Worm (Caenorhabditis elegans): ENCODE measurements around the gene ZK721.3.

Gene ZK721.3

DNA sequence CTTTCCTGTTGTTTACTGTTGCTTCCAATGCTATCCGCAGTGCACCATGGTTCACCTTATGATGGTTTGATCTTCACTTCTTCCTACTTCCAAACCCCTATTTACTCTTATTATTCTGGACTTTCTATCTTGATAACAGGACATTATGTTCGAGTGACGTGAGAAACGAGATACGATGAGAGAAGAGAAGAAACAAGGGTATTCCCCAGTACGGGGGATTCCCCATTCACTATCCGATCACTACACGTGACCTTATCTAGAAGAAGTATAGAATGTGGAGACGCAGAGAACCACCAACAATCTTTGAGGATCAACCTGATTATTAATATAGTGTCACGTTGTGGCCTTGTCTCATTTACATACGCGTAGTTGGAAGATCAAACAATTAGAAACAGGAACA is 31.8 kb upstream of the ZK721.3 start:
- no peak for TF ChIP-seq snpc-4 (tag; optimal IDR thresholded peaks at IDR 0.05)
- no peak for TF ChIP-seq elt-2 (tag; optimal IDR thresholded peaks at IDR 0.05)
- no peak for TF ChIP-seq unc-39 (tag; optimal IDR thresholded peaks at IDR 0.05)
- TF ChIP-seq nhr-11 (tag; optimal IDR thresholded peaks at IDR 0.05) = no peak
- TF ChIP-seq ceh-28 (tag; optimal IDR thresholded peaks at IDR 0.05) = no peak
- TF ChIP-seq nhr-77 (tag; optimal IDR thresholded peaks at IDR 0.05) = no peak
- no peak for TF ChIP-seq aly-2 (tag; optimal IDR thresholded peaks at IDR 0.05)
- no peak for TF ChIP-seq daf-12 (tag; optimal IDR thresholded peaks at IDR 0.05)
- no peak for TF ChIP-seq eor-1 (tag; optimal IDR thresholded peaks at IDR 0.05)
- no peak for TF ChIP-seq nhr-67 (tag; optimal IDR thresholded peaks at IDR 0.05)
- TF ChIP-seq elt-3 (tag; optimal IDR thresholded peaks at IDR 0.05) = peak in 1 of 3 experiments; percentile 12
- TF ChIP-seq mdl-1 (tag; optimal IDR thresholded peaks at IDR 0.05) = peak; percentile 44
- TF ChIP-seq elt-1 (tag; optimal IDR thresholded peaks at IDR 0.05) = no peak
- no peak for TF ChIP-seq fkh-10 (GFP tag; optimal IDR thresholded peaks at IDR 0.05)
- no peak for TF ChIP-seq jun-1 (tag; optimal IDR thresholded peaks at IDR 0.05)
- no peak for TF ChIP-seq pha-4 (tag; optimal IDR thresholded peaks at IDR 0.05)
- TF ChIP-seq lin-15B (tag; optimal IDR thresholded peaks at IDR 0.05) = no peak
- no peak for TF ChIP-seq fos-1 (tag; optimal IDR thresholded peaks at IDR 0.05)
- no peak for TF ChIP-seq lin-39 (tag; optimal IDR thresholded peaks at IDR 0.05)
- TF ChIP-seq sea-2 (GFP tag; optimal IDR thresholded peaks at IDR 0.05) = no peak
- TF ChIP-seq R02D3.7 (tag; optimal IDR thresholded peaks at IDR 0.05) = no peak
- TF ChIP-seq ceh-9 (tag; optimal IDR thresholded peaks at IDR 0.05) = no peak
- TF ChIP-seq lsy-12 (tag; optimal IDR thresholded peaks at IDR 0.05) = no peak
- no peak for TF ChIP-seq nhr-12 (tag; optimal IDR thresholded peaks at IDR 0.05)
- no peak for TF ChIP-seq nfya-1 (tag; optimal IDR thresholded peaks at IDR 0.05; ENCODE audit: insufficient read depth)
- peak; percentile 52 for TF ChIP-seq nhr-25 (tag; optimal IDR thresholded peaks at IDR 0.05)
- no peak for TF ChIP-seq ama-1 (optimal IDR thresholded peaks at IDR 0.05)
- TF ChIP-seq nhr-43 (tag; optimal IDR thresholded peaks at IDR 0.05; ENCODE audit: poor library complexity, severe bottlenecking) = peak; percentile 81
- TF ChIP-seq pqm-1 (tag; optimal IDR thresholded peaks at IDR 0.05) = peak; percentile 29
- peak; percentile 68 for TF ChIP-seq nhr-23 (tag; optimal IDR thresholded peaks at IDR 0.05)

- TF ChIP-seq elt-3 (tag; optimal IDR thresholded peaks at IDR 0.05) (no peak), elt-2 (tag; optimal IDR thresholded peaks at IDR 0.05) (peak; percentile 12), pha-4 (tag; optimal IDR thresholded peaks at IDR 0.05) (peak; percentile 6), ceh-28 (tag; optimal IDR thresholded peaks at IDR 0.05) (no peak)
These were observed 30.0 kb upstream of the ZK721.3 start for ce11 chrX:8754285-8754795.

DNA sequence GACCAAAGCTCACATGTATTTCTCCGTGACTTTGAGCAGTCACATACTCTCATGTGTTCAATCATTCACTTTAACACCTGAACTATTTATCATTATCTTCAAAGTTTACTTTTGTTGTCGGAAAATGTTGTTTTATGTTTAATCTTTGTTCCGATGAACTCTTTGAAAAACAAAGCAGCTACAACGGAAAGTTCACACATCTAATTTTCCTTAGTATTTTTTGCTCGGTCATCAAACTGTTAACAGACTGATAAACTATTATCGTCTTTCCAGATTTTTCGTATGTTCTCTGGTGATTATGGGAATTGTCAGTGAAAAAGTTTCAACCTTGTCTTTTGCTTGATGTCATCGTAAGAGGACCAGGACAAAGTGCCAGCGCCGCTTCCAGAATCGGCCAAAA is 28.3 kb upstream of the ZK721.3 start:
- TF ChIP-seq elt-2 (tag; optimal IDR thresholded peaks at IDR 0.05) (peak; percentile 74), lsy-12 (tag; optimal IDR thresholded peaks at IDR 0.05) (no peak), egl-5 (tag; optimal IDR thresholded peaks at IDR 0.05) (no peak), nhr-25 (tag; optimal IDR thresholded peaks at IDR 0.05) (no peak), pqm-1 (tag; optimal IDR thresholded peaks at IDR 0.05) (peak; percentile 67), pha-4 (tag; optimal IDR thresholded peaks at IDR 0.05) (peak; percentile 30), ama-1 (optimal IDR thresholded peaks at IDR 0.05) (no peak)

DNA sequence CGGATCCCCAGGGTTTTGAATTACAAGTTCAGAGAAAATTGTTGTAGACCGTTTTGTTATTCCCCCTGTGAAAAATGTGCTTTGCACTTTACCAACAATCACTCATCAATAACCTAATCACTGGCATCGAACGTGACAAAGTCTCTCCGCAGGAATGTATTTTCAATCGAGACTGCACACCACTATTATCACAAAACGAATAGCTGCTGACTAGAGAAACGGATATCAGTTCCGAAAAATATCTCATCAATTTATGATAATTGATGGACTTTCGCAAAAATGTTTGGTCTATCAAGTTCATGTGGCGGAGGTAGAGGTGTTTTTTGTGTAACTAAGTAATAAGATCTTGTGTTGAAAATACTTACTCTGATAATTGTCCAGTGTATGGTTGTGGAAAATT is 23.3 kb upstream of the ZK721.3 start:
- TF ChIP-seq jun-1 (tag; optimal IDR thresholded peaks at IDR 0.05) (no peak), pqm-1 (tag; optimal IDR thresholded peaks at IDR 0.05) (peak; percentile 22), snpc-4 (tag; optimal IDR thresholded peaks at IDR 0.05) (no peak), hmg-11 (tag; optimal IDR thresholded peaks at IDR 0.05) (no peak), ztf-11 (tag; optimal IDR thresholded peaks at IDR 0.05) (no peak), nhr-25 (tag; optimal IDR thresholded peaks at IDR 0.05) (no peak), nhr-237 (tag; optimal IDR thresholded peaks at IDR 0.05) (no peak), nhr-23 (tag; optimal IDR thresholded peaks at IDR 0.05) (no peak), sea-2 (GFP tag; optimal IDR thresholded peaks at IDR 0.05) (no peak), unc-62 (GFP tag; optimal IDR thresholded peaks at IDR 0.05) (no peak), lin-39 (tag; optimal IDR thresholded peaks at IDR 0.05) (peak; percentile 18), daf-12 (tag; optimal IDR thresholded peaks at IDR 0.05) (no peak), nhr-11 (tag; optimal IDR thresholded peaks at IDR 0.05) (no peak)

DNA sequence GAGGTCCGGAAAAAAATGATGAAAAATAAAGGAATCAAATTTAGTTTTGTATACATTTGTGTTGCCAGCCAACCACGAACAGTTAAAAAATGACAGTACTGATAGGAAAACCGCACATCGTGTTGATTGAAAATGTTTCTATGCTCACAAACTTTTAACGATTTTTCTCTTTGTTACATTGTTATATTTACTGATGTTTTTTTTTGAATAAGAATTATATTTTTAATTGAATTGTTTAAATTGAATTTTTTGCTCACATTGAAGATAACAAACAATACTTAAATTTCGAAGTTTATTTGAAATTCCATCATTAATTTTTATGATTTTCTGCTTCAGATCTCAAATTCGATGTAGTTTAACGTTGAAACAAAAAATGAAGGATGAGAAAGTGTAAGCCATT is 22.8 kb upstream of the ZK721.3 start, which contains the start of gene M02D8.5:
M02D8.5 (minus strand) TSS at position 101 of the 400 bp plus-strand sequence.
- TF ChIP-seq lsy-12 (tag; optimal IDR thresholded peaks at IDR 0.05) = no peak
- TF ChIP-seq elt-1 (tag; optimal IDR thresholded peaks at IDR 0.05) = no peak
- no peak for TF ChIP-seq elt-2 (tag; optimal IDR thresholded peaks at IDR 0.05)
- no peak for TF ChIP-seq nhr-11 (tag; optimal IDR thresholded peaks at IDR 0.05)
- no peak for TF ChIP-seq R02D3.7 (tag; optimal IDR thresholded peaks at IDR 0.05)
- no peak for TF ChIP-seq nhr-23 (tag; optimal IDR thresholded peaks at IDR 0.05)
- no peak for TF ChIP-seq mdl-1 (tag; optimal IDR thresholded peaks at IDR 0.05)
- TF ChIP-seq mml-1 (tag; optimal IDR thresholded peaks at IDR 0.05) = no peak
- no peak for TF ChIP-seq nhr-77 (tag; optimal IDR thresholded peaks at IDR 0.05)
- TF ChIP-seq daf-12 (tag; optimal IDR thresholded peaks at IDR 0.05) = no peak
- TF ChIP-seq ztf-11 (tag; optimal IDR thresholded peaks at IDR 0.05) = no peak
- TF ChIP-seq nfya-1 (tag; optimal IDR thresholded peaks at IDR 0.05; ENCODE audit: insufficient read depth) = no peak
- TF ChIP-seq elt-3 (tag; optimal IDR thresholded peaks at IDR 0.05) = no peak
- no peak for TF ChIP-seq nhr-67 (tag; optimal IDR thresholded peaks at IDR 0.05)
- TF ChIP-seq fkh-2 (tag; optimal IDR thresholded peaks at IDR 0.05) = no peak
- TF ChIP-seq aly-2 (tag; optimal IDR thresholded peaks at IDR 0.05) = no peak
- TF ChIP-seq ZK546.5 (tag; optimal IDR thresholded peaks at IDR 0.05) = no peak
- TF ChIP-seq egl-27 (tag; optimal IDR thresholded peaks at IDR 0.05) = no peak
